Worm (Caenorhabditis elegans) whole organism, L2 larva: ENCODE results near the gene R10E11.6.

ENCODE experiments used
- F13H6.1 ChIP-seq: sonication (generic microtip); optimal IDR thresholded peaks from 2 replicates; lab custom pipeline; 2016; ENCODE audit warnings: missing genetic modification characterization, missing compliant biosample characterization
- Y55F3AM.14 ChIP-seq: fragments of 200-800 bp; sonication (Bioruptor generic); optimal IDR thresholded peaks from 2 replicates; lab custom pipeline; 2018; ENCODE audit warnings: mild to moderate bottlenecking, missing genetic modification characterization, missing compliant biosample characterization
- ZK546.5 ChIP-seq: sonication (generic microtip); optimal IDR thresholded peaks from 2 replicates; lab custom pipeline; 2017; ENCODE audit warnings: missing biosample characterization, missing genetic modification characterization
- blmp-1 ChIP-seq: sonication (generic microtip); optimal IDR thresholded peaks from 2 replicates; lab custom pipeline; 2017; ENCODE audit warnings: missing genetic modification characterization, mild to moderate bottlenecking, missing compliant biosample characterization, antibody characterized with exemption, moderate library complexity; ENCODE audit not compliant: insufficient read depth
- lin-39 ChIP-seq: fragments of 150-350 bp; optimal IDR thresholded peaks from 2 replicates; lab custom pipeline; 2014; ENCODE audit warnings: missing biosample characterization, missing genetic modification reagents, missing genetic modification characterization
- nhr-237 ChIP-seq: fragments of 150-350 bp; optimal IDR thresholded peaks from 2 replicates; lab custom pipeline; 2014; ENCODE audit warnings: missing biosample characterization, missing genetic modification characterization
- nhr-25 ChIP-seq: fragments of 150-350 bp; sonication (generic microtip); optimal IDR thresholded peaks from 3 replicates; lab custom pipeline; 2014; ENCODE audit warnings: missing biosample characterization, missing genetic modification characterization
- skn-1 ChIP-seq: sonication (generic microtip); optimal IDR thresholded peaks from 2 replicates; lab custom pipeline; 2017; ENCODE audit warnings: missing biosample characterization, missing genetic modification characterization

ce11 chrIII:9796448-9796847, 13.6 kb downstream of the R10E11.6 start, which contains the start of gene srxa-10:
- TF ChIP-seq nhr-237 (tag; lab: Kevin White, UChicago) (no peak), lin-39 (tag; lab: Kevin White, UChicago) (no peak), Y55F3AM.14 (GFP tag; lab: Kevin White, UChicago) (no peak), blmp-1 (tag; lab: Kevin White, UChicago) (no peak), skn-1 (tag; lab: Kevin White, UChicago) (no peak), ZK546.5 (tag; lab: Kevin White, UChicago) (no peak), F13H6.1 (tag; lab: Kevin White, UChicago) (no peak), nhr-25 (tag; lab: Kevin White, UChicago) (no peak)
